Worm (Caenorhabditis elegans) whole organism, L1 larva: ENCODE results near the gene W09D6.4.

ENCODE experiments used
- Y116A8C.19 ChIP-seq: sonication (generic microtip); optimal IDR thresholded peaks from 2 replicates; lab custom pipeline; 2016; ENCODE audit warnings: missing compliant biosample characterization, missing genetic modification characterization, borderline replicate concordance
- fos-1 ChIP-seq: fragments of 150-350 bp; optimal IDR thresholded peaks from 2 replicates; lab custom pipeline; 2014; ENCODE audit warnings: missing biosample characterization, missing genetic modification characterization
- hpl-2 ChIP-seq: fragments of 150-350 bp; optimal IDR thresholded peaks from 2 replicates; lab custom pipeline; 2014; ENCODE audit warnings: missing biosample characterization, missing genetic modification reagents, missing genetic modification characterization
- lsy-2 ChIP-seq, 2 experiments: fragments of 150-350 bp; optimal IDR thresholded peaks; 2 replicates each; lab custom pipeline; 2014; ENCODE audit warnings: missing biosample characterization in 2 of 2, missing genetic modification characterization in 2 of 2

DNA sequence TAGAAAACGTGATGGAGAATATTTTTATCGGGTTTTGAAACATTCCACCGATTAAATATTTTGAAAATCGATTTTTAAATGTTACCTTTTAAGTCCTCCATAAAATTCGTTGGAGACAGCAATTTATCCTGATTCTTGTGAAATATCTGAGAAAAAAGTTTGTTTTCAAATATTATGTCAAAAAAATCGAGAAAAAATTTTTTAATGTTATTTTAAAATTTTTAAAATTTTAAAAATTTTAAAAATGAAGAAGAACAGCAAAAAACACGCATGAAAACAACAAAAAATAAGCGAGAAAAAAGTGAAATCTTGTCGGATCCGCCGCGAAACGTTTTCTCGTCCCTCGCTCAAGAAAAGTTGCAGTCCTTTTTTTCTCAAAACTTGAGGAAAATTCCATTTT lies 48.0 kb downstream of the W09D6.4 start, which contains the start of gene Y48A6C.8:
- TF ChIP-seq Y116A8C.19 = no peak
- TF ChIP-seq fos-1 (tag; lab: Kevin White, UChicago) = no peak
- no peak for TF ChIP-seq hpl-2
- no peak for TF ChIP-seq lsy-2 (tag; optimal IDR thresholded peaks at IDR 0.05; lab: Kevin White, UChicago)
